Worm (Caenorhabditis elegans) whole organism, young adult: ENCODE data around the gene F52H2.5.

Experiments used
- attf-3 ChIP-seq: fragments of 200-800 bp; sonication (Bioruptor generic); conservative IDR thresholded peaks from 2 replicates; pipeline ENCODE4 v1.3.6; 2022; ENCODE audit warnings: missing genetic modification reagents, missing genetic modification characterization, missing compliant biosample characterization
- dpl-1 ChIP-seq: fragments of 150-350 bp; optimal IDR thresholded peaks from 2 replicates; lab custom pipeline; 2014; ENCODE audit warnings: missing biosample characterization, missing genetic modification reagents, missing genetic modification characterization
- unc-62 ChIP-seq: fragments of 150-350 bp; optimal IDR thresholded peaks from 2 replicates; lab custom pipeline; 2014; ENCODE audit warnings: missing biosample characterization, missing genetic modification reagents, missing genetic modification characterization

ce11 chrX:2577442-2577841 is 17.6 kb upstream of the F52H2.5 start, which contains the start of gene ttr-42:
- no peak for TF ChIP-seq attf-3 (GFP tag; lab: Robert Waterston, UW)
- TF ChIP-seq dpl-1 (GFP tag; lab: Kevin White, UChicago): no peak
- TF ChIP-seq unc-62 (GFP tag; lab: Kevin White, UChicago): no peak
